Worm (Caenorhabditis elegans) whole organism, young adult: ENCODE measurements around the gene ctsa-1.1.

ENCODE experiments used
- C06A6.2 ChIP-seq: fragments of 200-800 bp; sonication (Bioruptor generic); conservative IDR thresholded peaks from 2 replicates; pipeline ENCODE4 v1.3.6; 2022; ENCODE audit warnings: missing genetic modification characterization, missing compliant biosample characterization
- C17E4.6 ChIP-seq: fragments of 200-800 bp; sonication (Bioruptor generic); IDR thresholded peaks from 2 replicates; pipeline ENCODE4 v1.3.6; 2022; ENCODE audit warnings: missing genetic modification reagents, missing genetic modification characterization, missing compliant biosample characterization
- D2030.7 ChIP-seq: fragments of 200-800 bp; sonication (Bioruptor generic); IDR thresholded peaks from 2 replicates; pipeline ENCODE4 v1.3.6; 2022; ENCODE audit warnings: missing genetic modification reagents, missing genetic modification characterization, missing compliant biosample characterization
- F22D6.2 ChIP-seq: sonication (generic microtip); optimal IDR thresholded peaks from 2 replicates; lab custom pipeline; 2016; ENCODE audit warnings: mild to moderate bottlenecking, missing genetic modification characterization, missing compliant biosample characterization
- F49E8.2 ChIP-seq: sonication (generic microtip); optimal IDR thresholded peaks from 3 replicates; lab custom pipeline; 2017; ENCODE audit warnings: missing genetic modification characterization, mild to moderate bottlenecking, missing compliant biosample characterization, antibody characterized with exemption, moderate library complexity; ENCODE audit not compliant: insufficient read depth
- F55B11.4 ChIP-seq: sonication (generic microtip); optimal IDR thresholded peaks from 2 replicates; lab custom pipeline; 2016; ENCODE audit warnings: missing compliant biosample characterization, missing genetic modification characterization, borderline replicate concordance; ENCODE audit not compliant: insufficient read depth
- F57C9.4 ChIP-seq: sonication (generic microtip); optimal IDR thresholded peaks from 2 replicates; lab custom pipeline; 2017; ENCODE audit warnings: mild to moderate bottlenecking, missing genetic modification characterization, missing compliant biosample characterization
- K11D2.4 ChIP-seq: fragments of 200-800 bp; sonication (Bioruptor generic); IDR thresholded peaks from 2 replicates; pipeline ENCODE4 v1.3.6; 2022; ENCODE audit warnings: missing genetic modification reagents, missing genetic modification characterization, missing compliant biosample characterization
- Y53G8AR.9 ChIP-seq: fragments of 200-800 bp; sonication (Bioruptor generic); conservative IDR thresholded peaks from 2 replicates; pipeline ENCODE4 v1.3.6; 2022; ENCODE audit warnings: missing genetic modification reagents, missing genetic modification characterization, missing compliant biosample characterization
- ZK185.1 ChIP-seq: sonication (generic microtip); optimal IDR thresholded peaks from 2 replicates; lab custom pipeline; 2016; ENCODE audit warnings: mild to moderate bottlenecking, missing genetic modification characterization, missing compliant biosample characterization; ENCODE audit not compliant: poor library complexity, severe bottlenecking
- aptf-2 ChIP-seq: fragments of 200-800 bp; sonication (Bioruptor generic); conservative IDR thresholded peaks from 2 replicates; pipeline ENCODE4 v1.3.6; 2022; ENCODE audit warnings: missing genetic modification reagents, missing genetic modification characterization, missing compliant biosample characterization
- attf-3 ChIP-seq: fragments of 200-800 bp; sonication (Bioruptor generic); conservative IDR thresholded peaks from 2 replicates; pipeline ENCODE4 v1.3.6; 2022; ENCODE audit warnings: missing genetic modification reagents, missing genetic modification characterization, missing compliant biosample characterization
- attf-5 ChIP-seq: fragments of 200-800 bp; sonication (Bioruptor generic); optimal IDR thresholded peaks from 2 replicates; lab custom pipeline; 2018; ENCODE audit warnings: mild to moderate bottlenecking, missing genetic modification characterization, missing compliant biosample characterization
- bed-1 ChIP-seq: fragments of 200-800 bp; sonication (Bioruptor generic); IDR thresholded peaks from 2 replicates; pipeline ENCODE4 v1.3.6; 2022; ENCODE audit warnings: missing genetic modification reagents, missing genetic modification characterization, missing compliant biosample characterization
- ccch-3 ChIP-seq: fragments of 200-800 bp; sonication (Bioruptor generic); optimal IDR thresholded peaks from 2 replicates; lab custom pipeline; 2018; ENCODE audit warnings: mild to moderate bottlenecking, missing genetic modification characterization, missing compliant biosample characterization
- ceh-79 ChIP-seq: sonication (generic microtip); optimal IDR thresholded peaks from 2 replicates; lab custom pipeline; 2017; ENCODE audit warnings: mild to moderate bottlenecking, missing genetic modification characterization, missing compliant biosample characterization
- dox-1 ChIP-seq: fragments of 200-800 bp; sonication (Bioruptor generic); IDR thresholded peaks from 2 replicates; pipeline ENCODE4 v1.3.6; 2022; ENCODE audit warnings: missing genetic modification reagents, missing genetic modification characterization, missing compliant biosample characterization
- efl-1 ChIP-seq: fragments of 150-350 bp; optimal IDR thresholded peaks from 2 replicates; lab custom pipeline; 2014; ENCODE audit warnings: missing biosample characterization, missing genetic modification reagents, missing genetic modification characterization
- egl-44 ChIP-seq: fragments of 200-800 bp; sonication (Bioruptor generic); IDR thresholded peaks from 2 replicates; pipeline ENCODE4 v1.3.6; 2022; ENCODE audit warnings: missing genetic modification reagents, missing genetic modification characterization, missing compliant biosample characterization
- egrh-3 ChIP-seq: fragments of 200-800 bp; sonication (Bioruptor generic); IDR thresholded peaks from 2 replicates; pipeline ENCODE4 v1.3.6; 2022; ENCODE audit warnings: missing genetic modification reagents, missing genetic modification characterization, missing compliant biosample characterization
- ets-4 ChIP-seq: fragments of 200-800 bp; sonication (Bioruptor generic); optimal IDR thresholded peaks from 2 replicates; lab custom pipeline; 2018; ENCODE audit warnings: mild to moderate bottlenecking, missing genetic modification characterization, missing compliant biosample characterization
- gei-17 ChIP-seq: fragments of 200-800 bp; sonication (Bioruptor generic); optimal IDR thresholded peaks from 2 replicates; lab custom pipeline; 2018; ENCODE audit warnings: mild to moderate bottlenecking, missing genetic modification characterization, missing compliant biosample characterization
- hmg-20 ChIP-seq: fragments of 200-800 bp; sonication (Bioruptor generic); IDR thresholded peaks from 2 replicates; pipeline ENCODE4 v1.3.6; 2022; ENCODE audit warnings: missing genetic modification reagents, missing genetic modification characterization, missing compliant biosample characterization
- hrde-1 ChIP-seq: sonication (generic microtip); optimal IDR thresholded peaks from 2 replicates; lab custom pipeline; 2016; ENCODE audit warnings: missing genetic modification characterization, mild to moderate bottlenecking, missing compliant biosample characterization, moderate library complexity, missing genotype, missing genetic modification reagents, borderline replicate concordance
- lin-35 ChIP-seq, 3 experiments: fragments of 150-350 bp in 2 of 3; sonication (generic microtip) in 1 of 3; optimal IDR thresholded peaks; 2 replicates each; lab custom pipeline; 2014 to 2018; ENCODE audit warnings: missing biosample characterization in 3 of 3, missing genetic modification characterization in 3 of 3, missing genetic modification reagents in 3 of 3
- lsl-1 ChIP-seq: fragments of 200-800 bp; sonication (Bioruptor generic); optimal IDR thresholded peaks from 2 replicates; lab custom pipeline; 2018; ENCODE audit warnings: mild to moderate bottlenecking, missing genetic modification characterization, moderate library complexity, missing compliant biosample characterization
- madf-6 ChIP-seq: fragments of 200-800 bp; sonication (Bioruptor generic); IDR thresholded peaks from 2 replicates; pipeline ENCODE4 v1.3.6; 2022; ENCODE audit warnings: missing genetic modification reagents, missing genetic modification characterization, missing compliant biosample characterization
- madf-8 ChIP-seq: fragments of 200-800 bp; sonication (Bioruptor generic); conservative IDR thresholded peaks from 2 replicates; pipeline ENCODE4 v1.3.6; 2022; ENCODE audit warnings: missing genetic modification reagents, missing genetic modification characterization, missing compliant biosample characterization
- mes-4 ChIP-seq: sonication (generic microtip); optimal IDR thresholded peaks from 2 replicates; lab custom pipeline; 2016; ENCODE audit warnings: missing genotype, missing genetic modification characterization, missing compliant biosample characterization
- nhr-179 ChIP-seq: sonication (generic microtip); optimal IDR thresholded peaks from 2 replicates; lab custom pipeline; 2016; ENCODE audit warnings: mild to moderate bottlenecking, missing genetic modification characterization, missing compliant biosample characterization
- nhr-27 ChIP-seq: fragments of 200-800 bp; sonication (Bioruptor generic); optimal IDR thresholded peaks from 2 replicates; lab custom pipeline; 2018; ENCODE audit warnings: mild to moderate bottlenecking, missing genetic modification characterization, moderate library complexity, missing compliant biosample characterization
- nhr-90 ChIP-seq: sonication (generic microtip); optimal IDR thresholded peaks from 2 replicates; lab custom pipeline; 2016; ENCODE audit warnings: missing genotype, mild to moderate bottlenecking, missing genetic modification characterization, missing compliant biosample characterization
- repo-1 ChIP-seq: sonication (generic microtip); optimal IDR thresholded peaks from 2 replicates; lab custom pipeline; 2017; ENCODE audit warnings: mild to moderate bottlenecking, missing genetic modification characterization, missing compliant biosample characterization
- rpc-1 ChIP-seq, 2 experiments: fragments of 150-350 bp in 1 of 2; sonication (generic microtip) in 1 of 2; optimal IDR thresholded peaks; 2 replicates each; lab custom pipeline; 2014 to 2018; ENCODE audit warnings: missing biosample characterization in 1 of 2, missing genetic modification characterization in 1 of 2, missing genetic modification reagents in 1 of 2, missing genotype in 1 of 2
- sea-2 ChIP-seq: fragments of 200-800 bp; sonication (Bioruptor generic); IDR thresholded peaks from 2 replicates; pipeline ENCODE4 v1.3.6; 2022; ENCODE audit warnings: missing genetic modification characterization, missing compliant biosample characterization
- xnd-1 ChIP-seq: sonication (generic microtip); optimal IDR thresholded peaks from 2 replicates; lab custom pipeline; 2016; ENCODE audit warnings: missing genotype, missing genetic modification reagents, missing genetic modification characterization, missing compliant biosample characterization
- zim-3 ChIP-seq: sonication (generic microtip); optimal IDR thresholded peaks from 2 replicates; lab custom pipeline; 2017; ENCODE audit warnings: mild to moderate bottlenecking, missing genetic modification characterization, moderate library complexity, missing compliant biosample characterization
- ztf-18 ChIP-seq: sonication (generic microtip); optimal IDR thresholded peaks from 2 replicates; lab custom pipeline; 2016; ENCODE audit warnings: missing genotype, mild to moderate bottlenecking, missing genetic modification characterization, missing compliant biosample characterization
- ztf-25 ChIP-seq: fragments of 200-800 bp; sonication (Bioruptor generic); IDR thresholded peaks from 2 replicates; pipeline ENCODE4 v1.3.6; 2022; ENCODE audit warnings: missing genetic modification reagents, missing genetic modification characterization, missing compliant biosample characterization
- ztf-26 ChIP-seq: sonication (generic microtip); optimal IDR thresholded peaks from 2 replicates; lab custom pipeline; 2017; ENCODE audit warnings: missing genetic modification characterization, missing compliant biosample characterization
- ztf-3 ChIP-seq: fragments of 200-800 bp; sonication (Bioruptor generic); optimal IDR thresholded peaks from 2 replicates; lab custom pipeline; 2018; ENCODE audit warnings: mild to moderate bottlenecking, missing genetic modification characterization, missing compliant biosample characterization

The ctsa-1.1 gene

ce11 chrII:4749581-4749980 is 12.1 kb downstream of the ctsa-1.1 start, which contains the start of gene F41C3.2:
Gene F41C3.2, plus strand, starts transcription at chrII:4749968.
- no peak for TF ChIP-seq egl-44 (GFP tag; lab: Robert Waterston, UW)
- no peak for TF ChIP-seq ets-4
- no peak for TF ChIP-seq ztf-26 (tag; lab: Kevin White, UChicago)
- no peak for TF ChIP-seq F22D6.2 (tag; lab: Kevin White, UChicago)
- TF ChIP-seq F57C9.4 (tag; lab: Kevin White, UChicago): no peak
- no peak for TF ChIP-seq gei-17 (GFP tag; lab: Kevin White, UChicago)
- no peak for TF ChIP-seq hmg-20 (GFP tag; lab: Robert Waterston, UW)
- TF ChIP-seq C17E4.6: no peak
- no peak for TF ChIP-seq lin-35 (GFP tag; optimal IDR thresholded peaks at IDR 0.05; lab: Kevin White, UChicago)
- TF ChIP-seq D2030.7 (GFP tag; lab: Robert Waterston, UW): no peak
- TF ChIP-seq K11D2.4: no peak
- TF ChIP-seq ZK185.1: no peak
- no peak for TF ChIP-seq sea-2 (GFP tag; lab: Robert Waterston, UW)
- no peak for TF ChIP-seq F49E8.2 (tag; lab: Kevin White, UChicago)
- TF ChIP-seq, all 124 proteins: peak for 0

DNA sequence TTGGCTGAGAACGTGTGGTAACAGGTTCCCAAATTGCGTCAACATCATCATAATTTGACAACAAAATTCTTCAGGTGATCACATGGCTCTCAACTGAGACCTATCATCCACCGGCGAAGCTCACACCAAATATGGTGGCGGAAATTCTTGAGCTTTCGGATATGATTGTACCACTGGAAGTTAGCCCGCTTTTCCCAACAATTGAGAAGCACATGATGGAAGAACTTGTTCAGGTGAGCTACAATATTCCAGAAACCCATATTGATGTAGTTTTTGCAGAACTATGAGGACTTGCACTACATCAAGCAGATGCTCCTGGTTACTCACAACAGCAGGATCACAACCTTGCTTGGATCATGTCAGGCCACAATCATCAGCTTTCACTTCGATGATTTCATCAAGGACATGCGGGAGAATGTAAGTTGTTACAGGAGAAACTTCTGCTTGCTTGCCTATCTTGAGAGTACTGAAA is 14.8 kb downstream of the ctsa-1.1 start, which contains the start of gene F41C3.1:
F41C3.1 (plus strand) TSS at position 51 of the 472 bp plus-strand sequence.
- TF ChIP-seq nhr-179 (no peak), repo-1 (no peak), nhr-27 (tag; lab: Kevin White, UChicago) (no peak), F55B11.4 (tag; lab: Kevin White, UChicago) (no peak), mes-4 (tag; lab: Kevin White, UChicago) (no peak), nhr-90 (no peak), hrde-1 (tag; lab: Kevin White, UChicago) (no peak), ztf-3 (GFP tag; lab: Kevin White, UChicago) (no peak), dox-1 (GFP tag; lab: Robert Waterston, UW) (no peak), C06A6.2 (GFP tag; lab: Robert Waterston, UW) (no peak)

ce11 chrII:4753133-4753532 is 15.7 kb downstream of the ctsa-1.1 start, which contains the start of gene C27D9.1:
Gene C27D9.1, plus strand, starts transcription at chrII:4753413.
- TF ChIP-seq ceh-79 (tag; lab: Kevin White, UChicago) (no peak), hrde-1 (tag; lab: Kevin White, UChicago) (no peak), ztf-18 (tag; lab: Kevin White, UChicago) (no peak), madf-6 (GFP tag; lab: Robert Waterston, UW) (peak; percentile 74), efl-1 (GFP tag; lab: Kevin White, UChicago) (peak; percentile 54), xnd-1 (tag; lab: Kevin White, UChicago) (peak; percentile 33), lsl-1 (GFP tag; lab: Kevin White, UChicago) (peak; percentile 2)

DNA sequence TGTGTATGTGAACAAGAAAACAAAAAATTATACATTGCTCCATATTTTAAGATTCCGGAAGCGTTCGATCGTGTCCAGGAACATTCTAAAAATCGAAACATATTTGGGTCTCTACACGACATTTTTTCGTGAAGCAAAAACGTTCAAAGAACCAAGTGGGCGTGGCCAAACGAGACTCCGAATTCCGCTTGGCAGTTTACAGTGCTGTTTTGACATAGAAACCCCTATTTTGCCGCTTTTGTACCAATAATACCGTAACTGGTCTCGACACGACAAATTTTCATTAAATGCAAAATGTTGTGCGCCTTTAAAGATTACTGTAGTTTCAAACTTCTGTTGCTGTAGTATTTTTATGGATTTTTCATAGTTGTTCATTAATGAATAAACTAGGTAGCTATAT is 18.2 kb downstream of the ctsa-1.1 start:
- peak; percentile 6 for TF ChIP-seq lsl-1 (GFP tag; lab: Kevin White, UChicago)
- TF ChIP-seq aptf-2 (GFP tag; lab: Robert Waterston, UW): no peak
- TF ChIP-seq attf-3: peak; percentile 74

DNA sequence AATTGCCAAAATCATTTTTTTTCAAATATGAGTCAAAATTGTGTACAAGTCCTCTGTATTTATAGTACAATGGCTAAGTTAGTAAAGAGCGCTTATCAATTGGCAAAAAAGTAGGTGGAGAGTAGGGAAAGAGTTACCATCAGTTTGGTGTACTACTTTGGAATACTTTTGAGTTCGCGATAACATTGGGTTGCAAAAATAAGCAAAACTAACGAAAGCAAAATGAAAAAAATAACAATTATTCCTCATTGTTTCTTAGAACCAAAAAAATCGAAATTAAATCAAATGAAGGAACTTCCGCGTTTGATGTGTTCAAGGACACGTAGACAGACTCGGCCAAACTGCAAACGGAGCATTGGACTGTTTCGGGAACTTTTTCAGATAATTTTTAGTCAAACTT is 19.3 kb downstream of the ctsa-1.1 start, which contains the start of gene C27D9.2:
C27D9.2 (minus strand) TSS at position 101 of the 400 bp plus-strand sequence.
- TF ChIP-seq Y53G8AR.9 (GFP tag; lab: Robert Waterston, UW) (no peak), bed-1 (GFP tag; lab: Robert Waterston, UW) (no peak), ccch-3 (GFP tag; lab: Kevin White, UChicago) (no peak), egrh-3 (GFP tag; lab: Robert Waterston, UW) (no peak), attf-5 (GFP tag; lab: Kevin White, UChicago) (no peak), rpc-1 (optimal IDR thresholded peaks at IDR 0.05; lab: Kevin White, UChicago) (no peak), rpc-1 (tag; optimal IDR thresholded peaks at IDR 0.05; lab: Kevin White, UChicago) (no peak), madf-8 (GFP tag; lab: Robert Waterston, UW) (no peak), ets-4 (no peak), zim-3 (tag; lab: Kevin White, UChicago) (no peak), ztf-25 (GFP tag; lab: Robert Waterston, UW) (no peak)
